Fruit fly (Drosophila melanogaster) whole organism, embryonic: ENCODE data around the gene CG31551.

Experiments
- Adf1 ChIP-seq: fragments of 200-800 bp; sonication (Bioruptor generic); IDR thresholded peaks from 2 replicates; pipeline ENCODE4 v1.3.6; 2022; ENCODE audit warnings: missing biosample characterization, missing genetic modification characterization
- Aef1 ChIP-seq: fragments of 200-800 bp; sonication (Bioruptor generic); IDR thresholded peaks from 3 replicates; pipeline ENCODE4 v1.3.6; 2022; ENCODE audit warnings: missing biosample characterization, missing genetic modification characterization
- Blimp-1 ChIP-seq: fragments of 200-800 bp; sonication (Bioruptor generic); optimal IDR thresholded peaks from 3 replicates; lab custom pipeline; 2018; ENCODE audit warnings: missing biosample characterization, missing genetic modification characterization, mild to moderate bottlenecking, moderate library complexity, missing genetic modification reagents
- BtbVII ChIP-seq: fragments of 200-800 bp; sonication (Bioruptor generic); optimal IDR thresholded peaks from 3 replicates; lab custom pipeline; 2017; ENCODE audit warnings: missing biosample characterization, mild to moderate bottlenecking, missing genetic modification characterization
- CG10321 ChIP-seq: fragments of 200-800 bp; sonication (Bioruptor generic); IDR thresholded peaks from 2 replicates; pipeline ENCODE4 v1.3.6; 2022; ENCODE audit warnings: missing biosample characterization, missing genetic modification characterization
- CG12942 ChIP-seq: fragments of 200-800 bp; sonication (Bioruptor generic); optimal IDR thresholded peaks from 3 replicates; lab custom pipeline; 2016; ENCODE audit warnings: missing biosample characterization, missing genetic modification characterization
- CG16815 ChIP-seq: fragments of 200-800 bp; sonication (Bioruptor generic); optimal IDR thresholded peaks from 3 replicates; lab custom pipeline; 2017; ENCODE audit warnings: missing biosample characterization, mild to moderate bottlenecking, missing genetic modification characterization
- CG17385 ChIP-seq: fragments of 200-800 bp; sonication (Bioruptor generic); optimal IDR thresholded peaks from 3 replicates; lab custom pipeline; 2018; ENCODE audit warnings: missing biosample characterization, mild to moderate bottlenecking, missing genetic modification characterization
- CG17568 ChIP-seq: fragments of 200-800 bp; sonication (Bioruptor generic); optimal IDR thresholded peaks from 2 replicates; lab custom pipeline; 2018; ENCODE audit warnings: missing biosample characterization, mild to moderate bottlenecking, missing genetic modification characterization, moderate library complexity
- CG17802 ChIP-seq: fragments of 200-800 bp; sonication (Bioruptor generic); optimal IDR thresholded peaks from 2 replicates; lab custom pipeline; 2018; ENCODE audit warnings: missing biosample characterization, mild to moderate bottlenecking, missing genetic modification characterization, moderate library complexity
- CG17829 ChIP-seq: fragments of 200-800 bp; optimal IDR thresholded peaks from 2 replicates; lab custom pipeline; 2019; ENCODE audit warnings: missing biosample characterization, mild to moderate bottlenecking, missing genetic modification characterization, moderate library complexity
- CG2889 ChIP-seq: fragments of 200-800 bp; sonication (Bioruptor generic); IDR thresholded peaks from 3 replicates; pipeline ENCODE4 v1.3.6; 2022; ENCODE audit warnings: missing biosample characterization, missing genetic modification characterization
- CG30431 ChIP-seq: fragments of 200-800 bp; sonication (Bioruptor generic); optimal IDR thresholded peaks from 2 replicates; lab custom pipeline; 2017; ENCODE audit warnings: missing biosample characterization, missing genetic modification characterization
- CG31388 ChIP-seq: fragments of 200-800 bp; sonication (Bioruptor generic); optimal IDR thresholded peaks from 2 replicates; lab custom pipeline; 2016; ENCODE audit warnings: missing biosample characterization, missing genetic modification characterization
- CG31441 ChIP-seq: fragments of 200-800 bp; sonication (Bioruptor generic); IDR thresholded peaks from 2 replicates; pipeline ENCODE4 v1.3.6; 2022; ENCODE audit warnings: missing biosample characterization, missing genetic modification characterization
- CG34224 ChIP-seq: fragments of 200-800 bp; sonication (Bioruptor generic); IDR thresholded peaks from 3 replicates; pipeline ENCODE4 v1.3.6; 2022; ENCODE audit warnings: missing biosample characterization, missing genetic modification characterization; ENCODE audit not compliant: partially characterized antibody
- CG34376 ChIP-seq: fragments of 200-800 bp; sonication (Bioruptor generic); optimal IDR thresholded peaks from 2 replicates; lab custom pipeline; 2018; ENCODE audit warnings: missing biosample characterization, mild to moderate bottlenecking, missing genetic modification characterization
- CG4360 ChIP-seq: fragments of 200-800 bp; sonication (Bioruptor generic); IDR thresholded peaks from 2 replicates; pipeline ENCODE4 v1.3.6; 2022; ENCODE audit warnings: missing biosample characterization, missing genetic modification characterization
- CG6175 ChIP-seq: fragments of 200-800 bp; sonication (Bioruptor generic); IDR thresholded peaks from 3 replicates; pipeline ENCODE4 v1.3.6; 2022; ENCODE audit warnings: missing biosample characterization, missing genetic modification characterization
- CG6683 ChIP-seq: fragments of 200-800 bp; sonication (Bioruptor generic); optimal IDR thresholded peaks from 2 replicates; lab custom pipeline; 2017; ENCODE audit warnings: missing biosample characterization, mild to moderate bottlenecking, missing genetic modification characterization, missing genetic modification reagents
- CG7987 ChIP-seq: fragments of 200-800 bp; sonication (Bioruptor generic); optimal IDR thresholded peaks from 2 replicates; lab custom pipeline; 2018; ENCODE audit warnings: missing biosample characterization, mild to moderate bottlenecking, missing genetic modification characterization, moderate library complexity
- CG8388 ChIP-seq: fragments of 200-800 bp; sonication (Bioruptor generic); optimal IDR thresholded peaks from 2 replicates; lab custom pipeline; 2019; ENCODE audit warnings: missing biosample characterization, mild to moderate bottlenecking, missing genetic modification characterization, moderate library complexity
- CTCF ChIP-seq: fragments of 200-800 bp; sonication (Bioruptor generic); optimal IDR thresholded peaks from 2 replicates; lab custom pipeline; 2017; ENCODE audit warnings: missing biosample characterization, mild to moderate bottlenecking, missing genetic modification characterization, moderate library complexity
- CrebB ChIP-seq: fragments of 200-800 bp; sonication (Bioruptor generic); optimal IDR thresholded peaks from 3 replicates; lab custom pipeline; 2018; ENCODE audit warnings: missing biosample characterization, mild to moderate bottlenecking, missing genetic modification characterization
- Dad ChIP-seq: fragments of 200-800 bp; sonication (Bioruptor generic); optimal IDR thresholded peaks from 3 replicates; lab custom pipeline; 2016; ENCODE audit warnings: missing biosample characterization, missing genetic modification characterization
- Deaf1 ChIP-seq: fragments of 200-800 bp; optimal IDR thresholded peaks from 3 replicates; lab custom pipeline; 2019; ENCODE audit warnings: missing biosample characterization, mild to moderate bottlenecking, missing genetic modification characterization, moderate library complexity
- Dref ChIP-seq: fragments of 200-800 bp; sonication (Bioruptor generic); IDR thresholded peaks from 2 replicates; pipeline ENCODE4 v1.3.6; 2022; ENCODE audit warnings: missing biosample characterization, missing genetic modification characterization
- HLH3B ChIP-seq: fragments of 200-800 bp; sonication (Bioruptor generic); IDR thresholded peaks from 2 replicates; pipeline ENCODE4 v1.3.6; 2022; ENCODE audit warnings: missing biosample characterization, missing genetic modification characterization
- HLH54F ChIP-seq: fragments of 200-800 bp; sonication (Bioruptor generic); optimal IDR thresholded peaks from 3 replicates; lab custom pipeline; 2016; ENCODE audit warnings: missing biosample characterization, missing genetic modification characterization
- Hand ChIP-seq: fragments of 200-800 bp; sonication (Bioruptor generic); optimal IDR thresholded peaks from 2 replicates; lab custom pipeline; 2017; ENCODE audit warnings: mild to moderate bottlenecking, missing biosample characterization, missing genetic modification reagents, missing genetic modification characterization
- Kr ChIP-seq: fragments of 200-800 bp; sonication (Bioruptor generic); optimal IDR thresholded peaks from 2 replicates; lab custom pipeline; 2017; ENCODE audit warnings: missing biosample characterization, mild to moderate bottlenecking, missing genetic modification characterization
- Lhr ChIP-seq: fragments of 200-800 bp; sonication (Bioruptor generic); optimal IDR thresholded peaks from 3 replicates; lab custom pipeline; 2017; ENCODE audit warnings: mild to moderate bottlenecking, missing biosample characterization, missing genetic modification reagents, missing genetic modification characterization
- Med ChIP-seq: fragments of 200-800 bp; sonication (Bioruptor generic); peaks from one replicate; lab custom pipeline; 2016; ENCODE audit warnings: missing biosample characterization, missing genetic modification characterization, mild to moderate bottlenecking, inconsistent platforms, moderate library complexity
- Mes4 ChIP-seq: fragments of 200-800 bp; sonication (Bioruptor generic); optimal IDR thresholded peaks from 2 replicates; lab custom pipeline; 2016; ENCODE audit warnings: missing biosample characterization, missing genetic modification characterization
- Neu2 ChIP-seq: fragments of 200-800 bp; sonication (Bioruptor generic); optimal IDR thresholded peaks from 3 replicates; lab custom pipeline; 2016; ENCODE audit warnings: missing biosample characterization, missing genetic modification characterization, borderline replicate concordance
- ato ChIP-seq: fragments of 200-800 bp; sonication (Bioruptor generic); IDR thresholded peaks from 2 replicates; pipeline ENCODE4 v1.3.6; 2022; ENCODE audit warnings: missing biosample characterization, missing genetic modification characterization; ENCODE audit not compliant: partially characterized antibody
- ci ChIP-seq: fragments of 200-800 bp; sonication (Bioruptor generic); IDR thresholded peaks from 3 replicates; pipeline ENCODE4 v1.3.6; 2022; ENCODE audit warnings: missing biosample characterization, missing genetic modification characterization
- dan ChIP-seq: fragments of 200-800 bp; sonication (Bioruptor generic); IDR thresholded peaks from 2 replicates; pipeline ENCODE4 v1.3.6; 2022; ENCODE audit warnings: missing biosample characterization, missing genetic modification characterization
- eyg ChIP-seq: fragments of 200-800 bp; sonication (Bioruptor generic); optimal IDR thresholded peaks from 3 replicates; lab custom pipeline; 2016; ENCODE audit warnings: missing biosample characterization, missing genetic modification characterization
- hkb ChIP-seq, 2 experiments: fragments of 200-800 bp in 1 of 2; fragments of >200 bp in 1 of 2; sonication (Bioruptor generic) in 1 of 2; IDR thresholded peaks in 1 of 2; optimal IDR thresholded peaks in 1 of 2; 2 replicates each; pipeline versions ENCODE4 v1.3.6 to Lab custom; 2017 to 2022; ENCODE audit warnings: missing biosample characterization in 1 of 2, missing genetic modification characterization in 1 of 2
- ind ChIP-seq: fragments of 200-800 bp; sonication (Bioruptor generic); optimal IDR thresholded peaks from 3 replicates; lab custom pipeline; 2016; ENCODE audit warnings: missing biosample characterization, missing genetic modification characterization
- lov ChIP-seq, 2 experiments: fragments of 200-800 bp in 1 of 2; fragments of >200 bp in 1 of 2; sonication (Bioruptor generic) in 1 of 2; IDR thresholded peaks in 1 of 2; optimal IDR thresholded peaks in 1 of 2; 2 replicates in 1 of 2; 3 replicates in 1 of 2; pipeline versions ENCODE4 v1.3.6 to Lab custom; 2017 to 2022; ENCODE audit warnings: missing biosample characterization in 1 of 2, missing genetic modification characterization in 1 of 2
- mld ChIP-seq: fragments of 200-800 bp; sonication (Bioruptor generic); IDR thresholded peaks from 3 replicates; pipeline ENCODE4 v1.3.6; 2022; ENCODE audit warnings: missing biosample characterization, missing genetic modification characterization; ENCODE audit not compliant: partially characterized antibody
- pnt ChIP-seq: fragments of 200-800 bp; sonication (Bioruptor generic); optimal IDR thresholded peaks from 3 replicates; lab custom pipeline; 2016; ENCODE audit warnings: missing biosample characterization, missing genetic modification characterization
- pros ChIP-seq: fragments of 200-800 bp; sonication (Bioruptor generic); optimal IDR thresholded peaks from 3 replicates; lab custom pipeline; 2019; ENCODE audit warnings: missing biosample characterization, mild to moderate bottlenecking, missing genetic modification characterization, moderate library complexity
- salm ChIP-seq: fragments of 200-800 bp; sonication (Bioruptor generic); optimal IDR thresholded peaks from 2 replicates; lab custom pipeline; 2018; ENCODE audit warnings: missing biosample characterization, mild to moderate bottlenecking, missing genetic modification characterization
- tio ChIP-seq: fragments of 200-800 bp; sonication (Bioruptor generic); optimal IDR thresholded peaks from 2 replicates; lab custom pipeline; 2017; ENCODE audit warnings: missing biosample characterization, missing genetic modification characterization, inconsistent platforms
- usp ChIP-seq: fragments of >200 bp; optimal IDR thresholded peaks from 2 replicates; lab custom pipeline; 2017; ENCODE audit warnings: missing biosample characterization, missing genetic modification characterization
- zfh1 ChIP-seq: fragments of 200-800 bp; sonication (Bioruptor generic); IDR thresholded peaks from 3 replicates; pipeline ENCODE4 v1.3.6; 2022; ENCODE audit warnings: missing biosample characterization, missing genetic modification characterization

The CG31551 gene

DNA sequence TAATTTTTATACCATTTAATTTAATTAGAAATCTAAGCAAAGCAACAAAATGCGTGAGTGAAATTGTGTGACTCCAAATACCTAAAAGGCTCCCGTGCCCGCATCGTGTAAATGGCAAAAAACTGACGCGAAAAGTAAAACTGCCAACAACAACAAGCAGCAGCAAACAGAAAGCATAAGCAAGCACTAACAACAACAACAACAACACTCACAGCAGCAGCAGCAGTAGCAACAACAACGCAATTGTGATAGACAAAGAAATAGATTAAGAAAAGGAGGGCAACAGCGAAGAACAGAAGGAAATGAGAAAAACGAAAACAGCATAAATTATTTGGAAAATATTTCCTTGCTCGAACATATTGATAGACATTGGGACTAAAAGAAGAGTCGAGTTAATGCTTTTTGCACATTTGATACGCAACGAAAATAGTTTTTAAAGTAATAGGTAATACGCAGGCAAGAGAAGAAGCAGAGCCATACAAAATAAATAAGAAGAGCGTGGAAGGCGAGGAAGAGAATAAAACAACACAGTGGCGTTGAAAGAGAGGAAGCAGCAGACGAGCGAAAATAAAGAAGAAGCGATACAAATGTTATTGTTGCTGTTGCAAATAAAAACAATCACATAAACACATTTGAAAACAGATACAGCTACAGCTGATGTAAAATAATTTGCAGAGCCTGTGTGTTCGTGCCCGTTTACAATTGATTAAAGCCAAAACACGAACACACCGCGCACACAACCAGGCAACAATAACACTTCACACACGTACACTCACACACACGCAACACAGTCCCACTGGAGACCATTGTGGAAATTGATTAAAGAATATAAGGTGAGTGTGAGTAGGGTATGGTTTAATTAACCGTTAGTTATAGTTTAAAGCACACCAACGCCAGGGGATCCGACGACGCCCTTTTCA lies 42.3 kb downstream of the CG31551 start (continued):
- TF ChIP-seq CG30431 (GFP tag; lab: Kevin White, UChicago) (no peak), Kr (no peak), CG4360 (peak; percentile 99), CG8388 (GFP tag; lab: Kevin White, UChicago) (peak; percentile 13), CG34224 (no peak), HLH3B (GFP tag; lab: Robert Waterston, UW) (no peak), CG12942 (GFP tag; lab: Kevin White, UChicago) (no peak), zfh1 (no peak), tio (GFP tag; lab: Kevin White, UChicago) (no peak), CG17802 (tag; lab: Kevin White, UChicago) (no peak), Med (no peak), CrebB (tag; lab: Kevin White, UChicago) (no peak), lov (optimal IDR thresholded peaks at IDR 0.05; lab: Kevin White, UChicago) (no peak), lov (GFP tag; IDR thresholded peaks at IDR 0.05; lab: Robert Waterston, UW) (no peak), Neu2 (no peak), dan (GFP tag; lab: Robert Waterston, UW) (no peak), eyg (GFP tag; lab: Kevin White, UChicago) (no peak), CG16815 (GFP tag; lab: Kevin White, UChicago) (no peak), pros (GFP tag; lab: Kevin White, UChicago) (peak; percentile 30), mld (0 out of 3 replicates have a peak, but pooled peaks have one; percentile 18), CG31441 (GFP tag; lab: Robert Waterston, UW) (no peak), Mes4 (GFP tag; lab: Kevin White, UChicago) (no peak), CTCF (GFP tag; lab: Kevin White, UChicago) (no peak), Blimp-1 (GFP tag; lab: Kevin White, UChicago) (no peak), pnt (GFP tag; lab: Kevin White, UChicago) (no peak), Dref (no peak), ind (GFP tag; lab: Kevin White, UChicago) (no peak), CG17385 (GFP tag; lab: Kevin White, UChicago) (peak; percentile 95), hkb (optimal IDR thresholded peaks at IDR 0.05; lab: Kevin White, UChicago) (no peak), hkb (GFP tag; IDR thresholded peaks at IDR 0.05; lab: Robert Waterston, UW) (no peak), CG17829 (tag; lab: Kevin White, UChicago) (no peak), Lhr (GFP tag; lab: Kevin White, UChicago) (no peak), Dad (GFP tag; lab: Kevin White, UChicago) (no peak), HLH54F (GFP tag; lab: Kevin White, UChicago) (no peak), ci (GFP tag; lab: Robert Waterston, UW) (no peak), CG34376 (GFP tag; lab: Kevin White, UChicago) (peak; percentile 35), BtbVII (no peak), CG6683 (GFP tag; lab: Kevin White, UChicago) (no peak), Adf1 (GFP tag; lab: Robert Waterston, UW) (no peak; the same call in 1 of the 2 replicates), ato (GFP tag; lab: Robert Waterston, UW) (no peak), Deaf1 (tag; lab: Kevin White, UChicago) (peak; percentile 44), Aef1 (GFP tag; lab: Robert Waterston, UW) (peak; percentile 8; the same call in 2 of the 3 replicates), Hand (GFP tag; lab: Kevin White, UChicago) (no peak), CG31388 (no peak), CG10321 (GFP tag; lab: Robert Waterston, UW) (no peak), salm (tag; lab: Kevin White, UChicago) (no peak), usp (GFP tag; lab: Kevin White, UChicago) (no peak), CG6175 (GFP tag; lab: Robert Waterston, UW) (no peak), CG17568 (GFP tag; lab: Kevin White, UChicago) (peak; percentile 49), CG7987 (GFP tag; lab: Kevin White, UChicago) (no peak), CG2889 (GFP tag; lab: Robert Waterston, UW) (no peak)
